Fruit fly (Drosophila melanogaster): ENCODE measurements around the gene CG31955.

DNA sequence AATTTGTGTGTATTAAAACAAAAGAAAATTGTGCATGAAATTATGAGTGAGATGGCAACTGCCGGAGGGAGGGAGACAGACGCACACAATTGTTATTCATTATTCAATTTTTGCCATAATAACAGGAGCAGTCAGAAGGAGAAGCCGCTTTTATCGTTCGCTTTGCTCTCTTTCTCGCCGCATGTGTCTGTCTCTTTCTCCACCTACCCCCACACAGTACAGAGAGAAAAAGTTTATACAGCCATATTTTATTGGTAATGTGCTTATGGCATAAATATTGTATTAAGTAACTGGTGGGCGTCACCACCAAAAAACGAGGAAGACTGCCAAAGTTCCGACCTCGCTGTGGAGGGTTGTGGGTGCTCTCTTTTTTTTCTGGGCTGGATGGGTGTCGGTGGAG, 30.4 kb downstream of the CG31955 start:
- TF ChIP-seq crc (GFP tag; optimal IDR thresholded peaks at IDR 0.05): no peak
- TF ChIP-seq CG4820 (GFP tag; optimal IDR thresholded peaks at IDR 0.05): no peak
- no peak for TF ChIP-seq CG14860 (GFP tag; IDR thresholded peaks at IDR 0.05; ENCODE audit: partially characterized antibody)
- no peak for TF ChIP-seq ab (GFP tag; optimal IDR thresholded peaks at IDR 0.05)
- no peak for TF ChIP-seq fd3F (GFP tag; optimal IDR thresholded peaks at IDR 0.05)
- TF ChIP-seq CG15011 (GFP tag; optimal IDR thresholded peaks at IDR 0.05): no peak
- no peak for TF ChIP-seq Chrac-16 (GFP tag; optimal IDR thresholded peaks at IDR 0.05)
- no peak for TF ChIP-seq CG8478 (optimal IDR thresholded peaks at IDR 0.05)
- TF ChIP-seq CG11093 (GFP tag; IDR thresholded peaks at IDR 0.05): no peak

Data from whole organism, embryonic.